Worm (Caenorhabditis elegans): ENCODE data around the gene mrps-18A.

Gene mrps-18A

ce11 chrIII:8307356-8307755 lies 24.4 kb downstream of the mrps-18A start, which contains the start of the genes F10E9.7 and F10E9.5 (continued):
- TF ChIP-seq ces-1 (GFP tag; optimal IDR thresholded peaks at IDR 0.05) (no peak), aly-2 (tag; optimal IDR thresholded peaks at IDR 0.05) (peak; percentile 65), zag-1 (tag; optimal IDR thresholded peaks at IDR 0.05) (no peak), hlh-4 (tag; optimal IDR thresholded peaks at IDR 0.05) (peak; percentile 85), alr-1 (tag; optimal IDR thresholded peaks at IDR 0.05; ENCODE audit: borderline replicate concordance) (no peak), unc-98 (GFP tag; IDR thresholded peaks at IDR 0.05) (peak; percentile 91), elt-3 (tag; optimal IDR thresholded peaks at IDR 0.05) (peak in 3 of 6 experiments; percentile 24 to 85 (median 26)), ceh-90 (tag; optimal IDR thresholded peaks at IDR 0.05) (peak; percentile 96), sox-4 (tag; optimal IDR thresholded peaks at IDR 0.05) (peak; percentile 97), ceh-63 (GFP tag; optimal IDR thresholded peaks at IDR 0.05) (peak; percentile 79), jun-1 (tag; optimal IDR thresholded peaks at IDR 0.05) (peak; percentile 43), swsn-7 (tag; optimal IDR thresholded peaks at IDR 0.05) (peak; percentile 95), lsy-2 (tag; optimal IDR thresholded peaks at IDR 0.05) (peak; percentile 95 to 96), hpl-2 (GFP tag; optimal IDR thresholded peaks at IDR 0.05) (no peak), C16A3.4 (tag; optimal IDR thresholded peaks at IDR 0.05) (peak; percentile 92), unc-30 (tag; optimal IDR thresholded peaks at IDR 0.05) (no peak), rnt-1 (tag; optimal IDR thresholded peaks at IDR 0.05) (peak; percentile 99), Y116A8C.19 (tag; optimal IDR thresholded peaks at IDR 0.05; ENCODE audit: borderline replicate concordance) (peak; percentile 99), ztf-4 (tag; optimal IDR thresholded peaks at IDR 0.05) (peak; percentile 67), lin-35 (GFP tag; optimal IDR thresholded peaks at IDR 0.05) (peak; percentile 90 to 93), xbp-1 (tag; optimal IDR thresholded peaks at IDR 0.05) (peak; percentile 96), ets-5 (GFP tag; IDR thresholded peaks at IDR 0.05) (no peak), ceh-8 (GFP tag; optimal IDR thresholded peaks at IDR 0.05) (peak; percentile 94), nhr-237 (tag; optimal IDR thresholded peaks at IDR 0.05) (peak; percentile 20), C04F5.9 (tag; optimal IDR thresholded peaks at IDR 0.05) (peak; percentile 95), ceh-82 (tag; optimal IDR thresholded peaks at IDR 0.05) (peak; percentile 86 to 92 (median 87)), fos-1 (tag; optimal IDR thresholded peaks at IDR 0.05) (peak; percentile 39), lin-15B (tag; optimal IDR thresholded peaks at IDR 0.05) (peak; percentile 94), lin-39 (tag; optimal IDR thresholded peaks at IDR 0.05) (peak; percentile 87), aha-1 (tag; optimal IDR thresholded peaks at IDR 0.05) (peak; percentile 4), nhr-85 (tag) (peak; percentile 96), blmp-1 (tag; optimal IDR thresholded peaks at IDR 0.05) (peak; percentile 88)

ce11 chrIII:8305816-8306215 lies 25.9 kb downstream of the mrps-18A start:
- no peak for TF ChIP-seq nhr-84 (tag; optimal IDR thresholded peaks at IDR 0.05)

ce11 chrIII:8305304-8305703 lies 26.4 kb downstream of the mrps-18A start:
- no peak for TF ChIP-seq nhr-237 (tag; optimal IDR thresholded peaks at IDR 0.05)
- TF ChIP-seq sptf-1 (tag; optimal IDR thresholded peaks at IDR 0.05) = no peak
- TF ChIP-seq Y116A8C.19 (tag; optimal IDR thresholded peaks at IDR 0.05; ENCODE audit: borderline replicate concordance) = no peak
- no peak for TF ChIP-seq F16B12.6 (tag; optimal IDR thresholded peaks at IDR 0.05)
- TF ChIP-seq nhr-85 (tag) = no peak
- TF ChIP-seq irx-1 (tag; optimal IDR thresholded peaks at IDR 0.05) = no peak
- TF ChIP-seq lin-35 (GFP tag; optimal IDR thresholded peaks at IDR 0.05) = no peak
- no peak for TF ChIP-seq ceh-90 (tag; optimal IDR thresholded peaks at IDR 0.05)
- no peak for TF ChIP-seq skn-1 (tag; optimal IDR thresholded peaks at IDR 0.05)
- no peak for TF ChIP-seq ceh-8 (GFP tag; optimal IDR thresholded peaks at IDR 0.05)
- no peak for TF ChIP-seq hpl-2 (GFP tag; optimal IDR thresholded peaks at IDR 0.05)
- no peak for TF ChIP-seq blmp-1 (tag; optimal IDR thresholded peaks at IDR 0.05)

- TF ChIP-seq fkh-10 (GFP tag; optimal IDR thresholded peaks at IDR 0.05) (no peak), lir-3 (tag; optimal IDR thresholded peaks at IDR 0.05; ENCODE audit: poor library complexity) (no peak), tbx-2 (tag; optimal IDR thresholded peaks at IDR 0.05) (no peak), Y116A8C.19 (tag; optimal IDR thresholded peaks at IDR 0.05; ENCODE audit: borderline replicate concordance) (no peak)
Measured at ce11 chrIII:8303440-8303839, 28.3 kb downstream of the mrps-18A start.

All from whole organism, L1 larva.